Fruit fly (Drosophila melanogaster) whole organism, prepupa: ENCODE data around the gene CG13385.

Experiments
- Blimp-1 ChIP-seq: fragments of 200-800 bp; sonication (Bioruptor generic); optimal IDR thresholded peaks from 3 replicates; lab custom pipeline; 2017; ENCODE audit warnings: missing biosample characterization, missing genetic modification characterization, mild to moderate bottlenecking, moderate library complexity, missing genetic modification reagents
- CG10631 ChIP-seq: fragments of 200-800 bp; sonication (Bioruptor generic); optimal IDR thresholded peaks from 2 replicates; lab custom pipeline; 2016; ENCODE audit warnings: missing biosample characterization, missing genetic modification characterization
- CG10669 ChIP-seq: fragments of 200-800 bp; sonication (Bioruptor generic); optimal IDR thresholded peaks from 3 replicates; lab custom pipeline; 2018; ENCODE audit warnings: missing biosample characterization, mild to moderate bottlenecking, missing genetic modification characterization, moderate library complexity
- CG11294 ChIP-seq: fragments of 200-800 bp; sonication (Bioruptor generic); IDR thresholded peaks from 2 replicates; pipeline ENCODE4 v1.3.6; 2022; ENCODE audit warnings: missing biosample characterization, missing genetic modification characterization
- CG11762 ChIP-seq: fragments of 200-800 bp; sonication (Bioruptor generic); optimal IDR thresholded peaks from 3 replicates; lab custom pipeline; 2016; ENCODE audit warnings: missing biosample characterization, missing genetic modification characterization; ENCODE audit not compliant: insufficient read depth
- CG15336 ChIP-seq: fragments of 200-800 bp; sonication (Bioruptor generic); IDR thresholded peaks from 2 replicates; pipeline ENCODE4 v1.3.6; 2022; ENCODE audit warnings: missing biosample characterization, missing genetic modification characterization
- CG16779 ChIP-seq: fragments of 200-800 bp; sonication (Bioruptor generic); optimal IDR thresholded peaks from 3 replicates; lab custom pipeline; 2017; ENCODE audit warnings: missing biosample characterization, mild to moderate bottlenecking, missing genetic modification characterization
- CG3032 ChIP-seq: fragments of 200-800 bp; optimal IDR thresholded peaks from 2 replicates; lab custom pipeline; 2019; ENCODE audit warnings: missing biosample characterization, mild to moderate bottlenecking, missing genetic modification characterization, moderate library complexity
- CG31627 ChIP-seq: fragments of 200-800 bp; sonication (Bioruptor generic); optimal IDR thresholded peaks from 3 replicates; lab custom pipeline; 2016; ENCODE audit warnings: missing biosample characterization, missing genetic modification characterization
- CG32006 ChIP-seq: fragments of 200-800 bp; sonication (Bioruptor generic); optimal IDR thresholded peaks from 3 replicates; lab custom pipeline; 2017; ENCODE audit warnings: missing biosample characterization, mild to moderate bottlenecking, missing genetic modification characterization
- CG3919 ChIP-seq: fragments of 200-800 bp; sonication (Bioruptor generic); optimal IDR thresholded peaks from 3 replicates; lab custom pipeline; 2016; ENCODE audit warnings: missing biosample characterization, missing genetic modification characterization
- CG6276 ChIP-seq: fragments of 200-800 bp; sonication (Bioruptor generic); optimal IDR thresholded peaks from 2 replicates; lab custom pipeline; 2017; ENCODE audit warnings: missing biosample characterization, mild to moderate bottlenecking, missing genetic modification characterization
- CG6792 ChIP-seq: fragments of 200-800 bp; sonication (Bioruptor generic); optimal IDR thresholded peaks from 3 replicates; lab custom pipeline; 2016; ENCODE audit warnings: missing biosample characterization, missing genetic modification characterization
- CG6808 ChIP-seq: fragments of 200-800 bp; sonication (Bioruptor generic); optimal IDR thresholded peaks from 3 replicates; lab custom pipeline; 2017; ENCODE audit warnings: missing biosample characterization, missing genetic modification characterization, mild to moderate bottlenecking, moderate library complexity, missing genetic modification reagents
- CG6854 ChIP-seq: fragments of 200-800 bp; sonication (Bioruptor generic); optimal IDR thresholded peaks from 2 replicates; lab custom pipeline; 2017; ENCODE audit warnings: missing biosample characterization, mild to moderate bottlenecking, missing genetic modification characterization
- CG8319 ChIP-seq: fragments of 200-800 bp; sonication (Bioruptor generic); optimal IDR thresholded peaks from 3 replicates; lab custom pipeline; 2016; ENCODE audit warnings: missing biosample characterization, missing genetic modification characterization
- CG8632 ChIP-seq: fragments of 200-800 bp; sonication (Bioruptor generic); optimal IDR thresholded peaks from 3 replicates; lab custom pipeline; 2016; ENCODE audit warnings: missing biosample characterization, missing genetic modification characterization
- CG9139 ChIP-seq: fragments of 200-800 bp; sonication (Bioruptor generic); optimal IDR thresholded peaks from 3 replicates; lab custom pipeline; 2017; ENCODE audit warnings: missing biosample characterization, mild to moderate bottlenecking, missing genetic modification characterization
- Eip75B ChIP-seq: fragments of 200-800 bp; sonication (Bioruptor generic); optimal IDR thresholded peaks from 3 replicates; lab custom pipeline; 2016; ENCODE audit warnings: missing biosample characterization, missing genetic modification characterization
- Eip78C ChIP-seq: fragments of 200-800 bp; sonication (Bioruptor generic); peaks from one replicate; lab custom pipeline; 2016; ENCODE audit warnings: missing biosample characterization, missing genetic modification characterization
- Ets21C ChIP-seq: fragments of 200-800 bp; sonication (Bioruptor generic); optimal IDR thresholded peaks from 3 replicates; lab custom pipeline; 2016; ENCODE audit warnings: missing biosample characterization, missing genetic modification characterization
- Ets96B ChIP-seq: fragments of 200-800 bp; optimal IDR thresholded peaks from 2 replicates; lab custom pipeline; 2019; ENCODE audit warnings: missing biosample characterization, mild to moderate bottlenecking, missing genetic modification characterization, moderate library complexity
- Gug ChIP-seq: fragments of 200-800 bp; sonication (Bioruptor generic); IDR thresholded peaks from 2 replicates; pipeline ENCODE4 v1.3.6; 2022; ENCODE audit warnings: missing biosample characterization, missing genetic modification characterization
- Hr38 ChIP-seq: sonication (Bioruptor generic); optimal IDR thresholded peaks from 2 replicates; lab custom pipeline; 2016; ENCODE audit warnings: missing biosample characterization, missing genetic modification characterization
- Hr39 ChIP-seq: fragments of 200-800 bp; sonication (Bioruptor generic); optimal IDR thresholded peaks from 2 replicates; lab custom pipeline; 2016; ENCODE audit warnings: missing biosample characterization, missing genetic modification characterization
- Hr4 ChIP-seq: fragments of 200-800 bp; sonication (Bioruptor generic); optimal IDR thresholded peaks from 3 replicates; lab custom pipeline; 2016; ENCODE audit warnings: missing biosample characterization, missing genetic modification characterization
- Smox ChIP-seq: fragments of 200-800 bp; sonication (Bioruptor generic); optimal IDR thresholded peaks from 3 replicates; lab custom pipeline; 2016; ENCODE audit warnings: missing biosample characterization, missing genetic modification characterization
- Sox102F ChIP-seq: fragments of 200-800 bp; sonication (Bioruptor generic); optimal IDR thresholded peaks from 2 replicates; lab custom pipeline; 2016; ENCODE audit warnings: missing biosample characterization, mild to moderate bottlenecking, missing genetic modification characterization
- Sox15 ChIP-seq: fragments of 200-800 bp; sonication (Bioruptor generic); optimal IDR thresholded peaks from 3 replicates; lab custom pipeline; 2016; ENCODE audit warnings: missing biosample characterization, missing genetic modification characterization
- achi ChIP-seq: fragments of 200-800 bp; sonication (Bioruptor generic); optimal IDR thresholded peaks from 3 replicates; lab custom pipeline; 2016; ENCODE audit warnings: missing biosample characterization, missing genetic modification characterization
- dac ChIP-seq: fragments of 200-800 bp; sonication (Bioruptor generic); optimal IDR thresholded peaks from 2 replicates; lab custom pipeline; 2017; ENCODE audit warnings: missing biosample characterization, mild to moderate bottlenecking, missing genetic modification characterization
- dsx ChIP-seq: fragments of 200-800 bp; optimal IDR thresholded peaks from 3 replicates; lab custom pipeline; 2019; ENCODE audit warnings: missing biosample characterization, mild to moderate bottlenecking, missing genetic modification characterization, moderate library complexity; ENCODE audit not compliant: poor library complexity, severe bottlenecking
- eg ChIP-seq: fragments of 200-800 bp; sonication (Bioruptor generic); IDR thresholded peaks from 3 replicates; pipeline ENCODE4 v1.3.6; 2022; ENCODE audit warnings: missing biosample characterization, missing genetic modification characterization
- esn ChIP-seq: fragments of 200-800 bp; sonication (Bioruptor generic); optimal IDR thresholded peaks from 2 replicates; lab custom pipeline; 2016; ENCODE audit warnings: missing biosample characterization, mild to moderate bottlenecking, missing genetic modification characterization, moderate library complexity
- fkh ChIP-seq: fragments of 200-800 bp; sonication (Bioruptor generic); optimal IDR thresholded peaks from 3 replicates; lab custom pipeline; 2017; ENCODE audit warnings: missing biosample characterization, mild to moderate bottlenecking, missing genetic modification characterization, moderate library complexity
- lz ChIP-seq: fragments of 200-800 bp; sonication (Bioruptor generic); optimal IDR thresholded peaks from 3 replicates; lab custom pipeline; 2016; ENCODE audit warnings: missing biosample characterization, missing genetic modification characterization
- pdm3 ChIP-seq: fragments of 200-800 bp; sonication (Bioruptor generic); optimal IDR thresholded peaks from 3 replicates; lab custom pipeline; 2016; ENCODE audit warnings: missing biosample characterization, missing genetic modification characterization
- salr ChIP-seq, 2 experiments: fragments of 200-800 bp; sonication (Bioruptor generic); optimal IDR thresholded peaks; 3 replicates each; lab custom pipeline; 2016 to 2018; ENCODE audit warnings: missing biosample characterization in 2 of 2, missing genetic modification characterization in 2 of 2, mild to moderate bottlenecking in 1 of 2
- spab ChIP-seq: fragments of 200-800 bp; sonication (Bioruptor generic); optimal IDR thresholded peaks from 2 replicates; lab custom pipeline; 2017; ENCODE audit warnings: missing biosample characterization, mild to moderate bottlenecking, missing genetic modification characterization, missing genetic modification reagents
- ss ChIP-seq, 2 experiments: fragments of 200-800 bp; sonication (Bioruptor generic); optimal IDR thresholded peaks; 2 replicates in 1 of 2; 3 replicates in 1 of 2; lab custom pipeline; 2017 to 2018; ENCODE audit warnings: mild to moderate bottlenecking in 2 of 2, missing biosample characterization in 2 of 2, missing genetic modification characterization in 2 of 2, moderate library complexity in 1 of 2
- svp ChIP-seq: fragments of 200-800 bp; sonication (Bioruptor generic); peaks from one replicate; lab custom pipeline; 2016; ENCODE audit warnings: missing biosample characterization, missing genetic modification characterization
- topi ChIP-seq: fragments of 200-800 bp; sonication (Bioruptor generic); optimal IDR thresholded peaks from 3 replicates; lab custom pipeline; 2016; ENCODE audit warnings: missing biosample characterization, missing genetic modification characterization
- vri ChIP-seq: fragments of 200-800 bp; sonication (Bioruptor generic); optimal IDR thresholded peaks from 3 replicates; lab custom pipeline; 2016; ENCODE audit warnings: missing biosample characterization, mild to moderate bottlenecking, missing genetic modification characterization

The CG13385 gene

DNA sequence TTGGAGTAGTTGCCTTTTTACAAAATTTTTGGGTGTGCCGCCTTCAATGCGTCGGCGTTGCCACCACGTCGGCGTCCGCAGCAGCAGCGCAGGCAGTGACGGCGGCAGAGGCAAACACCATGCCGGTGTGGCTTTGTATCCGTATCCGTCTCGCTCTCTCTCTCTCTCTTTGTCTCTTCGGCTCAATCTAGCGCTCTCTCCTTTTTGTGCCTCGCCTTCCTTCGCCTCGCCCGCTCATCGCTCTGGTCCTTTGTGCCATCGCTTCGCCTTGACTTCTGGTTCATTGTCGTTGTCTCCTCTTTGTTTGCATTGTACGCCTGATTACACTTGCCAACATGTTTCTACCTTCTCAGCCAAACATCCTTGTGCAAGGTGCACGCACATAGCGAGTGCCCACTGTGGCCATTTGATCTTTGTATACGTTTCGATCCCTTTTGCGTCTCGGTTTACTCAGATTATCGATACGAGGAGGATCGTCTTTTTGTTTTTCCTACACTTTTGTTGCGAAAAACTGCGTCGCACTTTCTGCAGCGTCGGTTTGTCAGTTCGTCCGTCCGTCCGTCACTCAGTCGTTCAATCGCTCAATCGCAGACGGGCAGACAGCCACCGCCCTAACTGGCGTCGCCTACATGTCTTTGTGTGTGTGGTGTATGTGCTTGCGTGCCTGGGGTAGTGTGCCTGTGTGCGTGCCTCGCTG lies 20.0 kb downstream of the CG13385 start (continued):
- peak; percentile 85 for TF ChIP-seq esn
- peak; percentile 75 for TF ChIP-seq pdm3 (GFP tag; lab: Kevin White, UChicago)
- peak; percentile 79 for TF ChIP-seq lz
- peak; percentile 7 for TF ChIP-seq Sox15 (GFP tag; lab: Kevin White, UChicago)
- TF ChIP-seq CG10669 = peak; percentile 77
- TF ChIP-seq Eip75B (GFP tag; lab: Kevin White, UChicago) = peak; percentile 89
- peak; percentile 94 for TF ChIP-seq Eip78C (GFP tag; lab: Kevin White, UChicago)
- peak; percentile 73 for TF ChIP-seq CG31627 (GFP tag; lab: Kevin White, UChicago)
- peak; percentile 65 for TF ChIP-seq CG32006 (GFP tag; lab: Kevin White, UChicago)
- TF ChIP-seq fkh (GFP tag; lab: Kevin White, UChicago) = peak; percentile 16
- peak; percentile 78 for TF ChIP-seq Hr39
- TF ChIP-seq Gug = no peak
- TF ChIP-seq CG15336 (GFP tag; lab: Robert Waterston, UW) = peak; percentile 60
- peak; percentile 73 for TF ChIP-seq Smox (GFP tag; lab: Kevin White, UChicago)
- peak; percentile 60 for TF ChIP-seq eg (GFP tag; lab: Robert Waterston, UW)
- TF ChIP-seq CG6854 = peak; percentile 6
- TF ChIP-seq Ets96B = peak; percentile 76
- TF ChIP-seq CG10631 (GFP tag; lab: Kevin White, UChicago) = peak; percentile 73

dm6 chr2L:8417562-8417961 lies 21.1 kb downstream of the CG13385 start:
- peak; percentile 52 for TF ChIP-seq Eip78C (GFP tag; lab: Kevin White, UChicago)
- peak; percentile 34 for TF ChIP-seq fkh (GFP tag; lab: Kevin White, UChicago)
- no peak for TF ChIP-seq CG11294
- no peak for TF ChIP-seq CG16779 (tag; lab: Kevin White, UChicago)
- TF ChIP-seq esn = peak; percentile 23
- TF ChIP-seq svp (GFP tag; lab: Kevin White, UChicago) = peak; percentile 31
- peak; percentile 4 for TF ChIP-seq Blimp-1 (GFP tag; lab: Kevin White, UChicago)
- peak; percentile 20 for TF ChIP-seq vri (GFP tag; lab: Kevin White, UChicago)

dm6 chr2L:8418113-8418885 lies 21.9 kb downstream of the CG13385 start:
- TF ChIP-seq spab (GFP tag; lab: Kevin White, UChicago) (peak; percentile 11), Sox15 (GFP tag; lab: Kevin White, UChicago) (no peak), CG6792 (GFP tag; lab: Kevin White, UChicago) (no peak), Hr38 (GFP tag; lab: Kevin White, UChicago) (no peak), Eip78C (GFP tag; lab: Kevin White, UChicago) (peak; percentile 61), CG3032 (tag; lab: Kevin White, UChicago) (no peak), achi (no peak), salr (GFP tag; optimal IDR thresholded peaks at IDR 0.05; lab: Kevin White, UChicago) (no peak), CG6808 (GFP tag; lab: Kevin White, UChicago) (peak; percentile 32), Ets21C (GFP tag; lab: Kevin White, UChicago) (no peak), CG6854 (no peak), CG10631 (GFP tag; lab: Kevin White, UChicago) (no peak), dac (GFP tag; lab: Kevin White, UChicago) (no peak), fkh (GFP tag; lab: Kevin White, UChicago) (no peak), CG9139 (GFP tag; lab: Kevin White, UChicago) (peak; percentile 38), Hr4 (GFP tag; lab: Kevin White, UChicago) (no peak), dsx (GFP tag; lab: Kevin White, UChicago) (no peak), CG8632 (GFP tag; lab: Kevin White, UChicago) (no peak), pdm3 (GFP tag; lab: Kevin White, UChicago) (no peak), CG8319 (GFP tag; lab: Kevin White, UChicago) (no peak), ss (GFP tag; optimal IDR thresholded peaks at IDR 0.05; lab: Kevin White, UChicago) (peak; percentile 36 to 49), Sox102F (GFP tag; lab: Kevin White, UChicago) (no peak), vri (GFP tag; lab: Kevin White, UChicago) (no peak), Gug (no peak), Ets96B (no peak), CG11762 (GFP tag; lab: Kevin White, UChicago) (no peak), CG3919 (GFP tag; lab: Kevin White, UChicago) (no peak), CG11294 (no peak), CG10669 (no peak), CG32006 (GFP tag; lab: Kevin White, UChicago) (no peak), svp (GFP tag; lab: Kevin White, UChicago) (peak; percentile 57), Eip75B (GFP tag; lab: Kevin White, UChicago) (no peak), CG31627 (GFP tag; lab: Kevin White, UChicago) (no peak), topi (no peak), CG6276 (GFP tag; lab: Kevin White, UChicago) (peak; percentile 22)
